Worm (Caenorhabditis elegans): ENCODE data around the gene Y41C4A.7.

DNA sequence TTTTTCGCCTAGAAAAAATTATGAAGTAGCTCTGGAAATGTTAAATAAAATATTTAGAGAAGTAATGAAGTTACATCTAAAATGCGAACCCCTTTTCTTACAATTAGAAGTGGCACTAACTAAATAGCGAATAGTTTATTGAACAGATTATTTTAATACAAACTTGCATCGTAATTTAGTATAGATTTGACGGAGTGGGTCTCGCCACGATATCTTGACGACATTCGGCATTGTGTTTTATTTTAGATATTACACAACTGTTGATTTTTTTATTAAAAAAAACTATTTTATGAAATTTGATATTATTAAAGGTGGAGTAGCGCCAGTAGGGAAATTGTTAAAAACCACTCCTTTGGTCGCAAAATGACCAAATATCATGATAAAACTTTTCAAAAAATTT lies 8.8 kb upstream of the Y41C4A.7 start:
- TF ChIP-seq ztf-1 (GFP tag; conservative IDR thresholded peaks at IDR 0.05) (no peak), zag-1 (tag; optimal IDR thresholded peaks at IDR 0.05) (no peak), ama-1 (optimal IDR thresholded peaks at IDR 0.05) (no peak), nhr-12 (tag; optimal IDR thresholded peaks at IDR 0.05) (no peak), lin-11 (tag; optimal IDR thresholded peaks at IDR 0.05) (no peak), nhr-77 (tag; optimal IDR thresholded peaks at IDR 0.05) (no peak), nhr-11 (tag; optimal IDR thresholded peaks at IDR 0.05) (no peak), ceh-82 (tag; optimal IDR thresholded peaks at IDR 0.05) (no peak), ztf-11 (tag; optimal IDR thresholded peaks at IDR 0.05) (no peak), nhr-237 (tag; optimal IDR thresholded peaks at IDR 0.05) (no peak), blmp-1 (tag; optimal IDR thresholded peaks at IDR 0.05; ENCODE audit: insufficient read depth) (no peak), lsy-2 (tag; optimal IDR thresholded peaks at IDR 0.05) (no peak)
